Worm (Caenorhabditis elegans) whole organism, L1 larva: ENCODE results near the gene fbxa-112.

ENCODE experiments used
- dpl-1 ChIP-seq, 3 experiments: fragments of 150-350 bp in 2 of 3; sonication (generic microtip) in 1 of 3; optimal IDR thresholded peaks; 2 replicates each; lab custom pipeline; 2014 to 2017; ENCODE audit warnings: missing biosample characterization in 3 of 3, missing genetic modification characterization in 3 of 3, missing genetic modification reagents in 3 of 3
- nhr-237 ChIP-seq: fragments of 150-350 bp; optimal IDR thresholded peaks from 2 replicates; lab custom pipeline; 2014; ENCODE audit warnings: missing biosample characterization, missing genetic modification characterization
- nhr-90 ChIP-seq: sonication (generic microtip); optimal IDR thresholded peaks from 2 replicates; lab custom pipeline; 2016; ENCODE audit warnings: mild to moderate bottlenecking, missing genetic modification characterization, missing compliant biosample characterization; ENCODE audit not compliant: poor library complexity
- skn-1 ChIP-seq: fragments of 150-350 bp; optimal IDR thresholded peaks from 2 replicates; lab custom pipeline; 2014; ENCODE audit warnings: missing biosample characterization, missing genetic modification characterization

- TF ChIP-seq nhr-237 (tag; lab: Kevin White, UChicago) (no peak), nhr-90 (tag; lab: Kevin White, UChicago) (no peak), skn-1 (tag; lab: Kevin White, UChicago) (no peak), dpl-1 (GFP tag; optimal IDR thresholded peaks at IDR 0.05; lab: Kevin White, UChicago) (no peak)
These were observed 8.3 kb upstream of the fbxa-112 start, which contains the start of gene clec-239 for ce11 chrV:16956229-16956628.
